Worm (Caenorhabditis elegans) whole organism, young adult: ENCODE results near the gene taf-12.

Experiments used
- ama-1 ChIP-seq, 3 experiments: fragments of 150-350 bp in 1 of 3; sonication (generic microtip) in 2 of 3; optimal IDR thresholded peaks; 2 replicates each; lab custom pipeline; 2014 to 2018; ENCODE audit warnings: missing biosample characterization in 2 of 3, missing genetic modification characterization in 2 of 3, missing genetic modification reagents in 2 of 3
- cebp-1 ChIP-seq, 2 experiments: fragments of 200-800 bp in 1 of 2; sonication (Bioruptor generic) in 1 of 2; sonication (generic microtip) in 1 of 2; IDR thresholded peaks in 1 of 2; optimal IDR thresholded peaks in 1 of 2; 2 replicates each; pipeline versions ENCODE4 v1.3.6 to Lab custom; 2017 to 2022; ENCODE audit warnings: missing compliant biosample characterization in 2 of 2, missing genetic modification characterization in 2 of 2, mild to moderate bottlenecking in 1 of 2, missing genetic modification reagents in 1 of 2, moderate library complexity in 1 of 2
- ceh-100 ChIP-seq: fragments of 200-800 bp; sonication (Bioruptor generic); IDR thresholded peaks from 2 replicates; pipeline ENCODE4 v1.3.6; 2022; ENCODE audit warnings: missing genetic modification reagents, missing genetic modification characterization, missing compliant biosample characterization

DNA sequence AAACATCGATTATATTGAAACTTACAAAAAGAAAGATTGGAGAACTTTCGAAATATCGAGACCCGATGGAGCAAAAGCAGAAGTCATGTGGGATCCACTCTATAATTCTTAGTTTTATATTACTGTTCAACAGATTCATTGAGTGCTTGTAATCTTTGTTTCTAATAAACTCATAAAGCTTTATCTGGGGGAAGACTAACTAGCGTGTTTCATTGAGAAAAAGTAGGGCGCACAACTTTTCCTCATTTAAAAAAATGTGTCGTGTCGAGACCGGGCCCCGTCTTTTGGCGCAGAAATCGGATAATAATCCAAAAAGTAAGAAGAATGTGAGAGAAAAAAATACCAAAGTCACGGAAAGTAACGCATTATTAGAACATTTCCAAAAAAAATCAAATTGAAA lies 40.7 kb upstream of the taf-12 start, which contains the start of gene faah-4:
- TF ChIP-seq ceh-100 (GFP tag; lab: Robert Waterston, UW): no peak
- no peak for TF ChIP-seq ama-1 (optimal IDR thresholded peaks at IDR 0.05; lab: Kevin White, UChicago)
- TF ChIP-seq ama-1 (GFP tag; optimal IDR thresholded peaks at IDR 0.05; lab: Kevin White, UChicago): no peak
- no peak for TF ChIP-seq cebp-1 (GFP tag; IDR thresholded peaks at IDR 0.05; lab: Robert Waterston, UW)
- TF ChIP-seq cebp-1 (tag; optimal IDR thresholded peaks at IDR 0.05; lab: Kevin White, UChicago): no peak
